Worm (Caenorhabditis elegans) whole organism, young adult: ENCODE results near the gene K04E7.1.

ENCODE experiments used
- B0019.2 ChIP-seq: fragments of 200-800 bp; sonication (Bioruptor generic); conservative IDR thresholded peaks from 2 replicates; pipeline ENCODE4 v1.3.6; 2022; ENCODE audit warnings: missing genetic modification reagents, missing genetic modification characterization, missing compliant biosample characterization
- B0035.1 ChIP-seq: sonication (generic microtip); optimal IDR thresholded peaks from 2 replicates; lab custom pipeline; 2016; ENCODE audit warnings: missing genetic modification characterization, mild to moderate bottlenecking, missing compliant biosample characterization, missing genotype, missing genetic modification reagents
- D2030.7 ChIP-seq: fragments of 200-800 bp; sonication (Bioruptor generic); IDR thresholded peaks from 2 replicates; pipeline ENCODE4 v1.3.6; 2022; ENCODE audit warnings: missing genetic modification reagents, missing genetic modification characterization, missing compliant biosample characterization
- F23B12.7 ChIP-seq: sonication (generic microtip); optimal IDR thresholded peaks from 2 replicates; lab custom pipeline; 2017; ENCODE audit warnings: missing genetic modification characterization, mild to moderate bottlenecking, missing compliant biosample characterization, antibody characterized with exemption, moderate library complexity; ENCODE audit not compliant: insufficient read depth
- F55B11.4 ChIP-seq: sonication (generic microtip); optimal IDR thresholded peaks from 2 replicates; lab custom pipeline; 2016; ENCODE audit warnings: missing compliant biosample characterization, missing genetic modification characterization, borderline replicate concordance; ENCODE audit not compliant: insufficient read depth
- F57C9.4 ChIP-seq: sonication (generic microtip); optimal IDR thresholded peaks from 2 replicates; lab custom pipeline; 2017; ENCODE audit warnings: mild to moderate bottlenecking, missing genetic modification characterization, missing compliant biosample characterization
- K11D2.4 ChIP-seq: fragments of 200-800 bp; sonication (Bioruptor generic); IDR thresholded peaks from 2 replicates; pipeline ENCODE4 v1.3.6; 2022; ENCODE audit warnings: missing genetic modification reagents, missing genetic modification characterization, missing compliant biosample characterization
- Y95B8A.8 ChIP-seq: fragments of 200-800 bp; sonication (Bioruptor generic); IDR thresholded peaks from 2 replicates; pipeline ENCODE4 v1.3.6; 2022; ENCODE audit warnings: missing genetic modification reagents, missing genetic modification characterization, missing compliant biosample characterization
- akir-1 ChIP-seq: fragments of 200-800 bp; sonication (Bioruptor generic); optimal IDR thresholded peaks from 2 replicates; lab custom pipeline; 2018; ENCODE audit warnings: mild to moderate bottlenecking, missing genetic modification characterization, moderate library complexity, missing compliant biosample characterization
- aptf-2 ChIP-seq: fragments of 200-800 bp; sonication (Bioruptor generic); conservative IDR thresholded peaks from 2 replicates; pipeline ENCODE4 v1.3.6; 2022; ENCODE audit warnings: missing genetic modification reagents, missing genetic modification characterization, missing compliant biosample characterization
- ceh-100 ChIP-seq: fragments of 200-800 bp; sonication (Bioruptor generic); IDR thresholded peaks from 2 replicates; pipeline ENCODE4 v1.3.6; 2022; ENCODE audit warnings: missing genetic modification reagents, missing genetic modification characterization, missing compliant biosample characterization
- ceh-58 ChIP-seq: fragments of 200-800 bp; sonication (Bioruptor generic); IDR thresholded peaks from 2 replicates; pipeline ENCODE4 v1.3.6; 2022; ENCODE audit warnings: missing genetic modification characterization, missing compliant biosample characterization
- die-1 ChIP-seq: sonication (generic microtip); optimal IDR thresholded peaks from 2 replicates; lab custom pipeline; 2016; ENCODE audit warnings: missing genotype, mild to moderate bottlenecking, missing genetic modification characterization, missing compliant biosample characterization
- dpff-1 ChIP-seq: sonication (generic microtip); optimal IDR thresholded peaks from 2 replicates; lab custom pipeline; 2017; ENCODE audit warnings: mild to moderate bottlenecking, missing genetic modification characterization, missing compliant biosample characterization
- dpl-1 ChIP-seq: fragments of 150-350 bp; optimal IDR thresholded peaks from 2 replicates; lab custom pipeline; 2014; ENCODE audit warnings: missing biosample characterization, missing genetic modification reagents, missing genetic modification characterization
- efl-1 ChIP-seq: fragments of 150-350 bp; optimal IDR thresholded peaks from 2 replicates; lab custom pipeline; 2014; ENCODE audit warnings: missing biosample characterization, missing genetic modification reagents, missing genetic modification characterization
- fkh-3 ChIP-seq: sonication (generic microtip); optimal IDR thresholded peaks from 2 replicates; lab custom pipeline; 2016; ENCODE audit warnings: mild to moderate bottlenecking, missing genetic modification characterization, missing compliant biosample characterization
- hmg-1.2 ChIP-seq: fragments of 200-800 bp; sonication (Bioruptor generic); IDR thresholded peaks from 2 replicates; pipeline ENCODE4 v1.3.6; 2022; ENCODE audit warnings: missing genetic modification reagents, missing genetic modification characterization, missing compliant biosample characterization
- hsf-1 ChIP-seq: fragments of 200-800 bp; sonication (Bioruptor generic); IDR thresholded peaks from 2 replicates; pipeline ENCODE4 v1.3.6; 2022; ENCODE audit warnings: missing genetic modification reagents, missing genetic modification characterization, missing compliant biosample characterization
- lin-35 ChIP-seq, 3 experiments: fragments of 150-350 bp in 2 of 3; sonication (generic microtip) in 1 of 3; optimal IDR thresholded peaks; 2 replicates each; lab custom pipeline; 2014 to 2018; ENCODE audit warnings: missing biosample characterization in 3 of 3, missing genetic modification characterization in 3 of 3, missing genetic modification reagents in 3 of 3
- lin-40 ChIP-seq: sonication (generic microtip); optimal IDR thresholded peaks from 2 replicates; lab custom pipeline; 2016; ENCODE audit warnings: missing genetic modification characterization, mild to moderate bottlenecking, missing compliant biosample characterization, missing genotype, missing genetic modification reagents
- lsl-1 ChIP-seq: fragments of 200-800 bp; sonication (Bioruptor generic); optimal IDR thresholded peaks from 2 replicates; lab custom pipeline; 2018; ENCODE audit warnings: mild to moderate bottlenecking, missing genetic modification characterization, moderate library complexity, missing compliant biosample characterization
- lsy-27 ChIP-seq: sonication (generic microtip); optimal IDR thresholded peaks from 2 replicates; lab custom pipeline; 2017; ENCODE audit warnings: missing genetic modification characterization, mild to moderate bottlenecking, missing compliant biosample characterization, antibody characterized with exemption, missing genotype, borderline replicate concordance; ENCODE audit not compliant: insufficient read depth
- madf-8 ChIP-seq: fragments of 200-800 bp; sonication (Bioruptor generic); conservative IDR thresholded peaks from 2 replicates; pipeline ENCODE4 v1.3.6; 2022; ENCODE audit warnings: missing genetic modification reagents, missing genetic modification characterization, missing compliant biosample characterization
- mel-28 ChIP-seq: sonication (generic microtip); optimal IDR thresholded peaks from 2 replicates; lab custom pipeline; 2016; ENCODE audit warnings: borderline replicate concordance, mild to moderate bottlenecking, missing genetic modification characterization, missing compliant biosample characterization
- mxl-1 ChIP-seq: sonication (generic microtip); optimal IDR thresholded peaks from 2 replicates; lab custom pipeline; 2016; ENCODE audit warnings: missing genetic modification characterization, missing compliant biosample characterization
- nhr-120 ChIP-seq: fragments of 200-800 bp; sonication (Bioruptor generic); IDR thresholded peaks from 2 replicates; pipeline ENCODE4 v1.3.6; 2022; ENCODE audit warnings: missing genetic modification characterization, missing compliant biosample characterization
- rcor-1 ChIP-seq: fragments of 200-800 bp; sonication (Bioruptor generic); IDR thresholded peaks from 2 replicates; pipeline ENCODE4 v1.3.6; 2022; ENCODE audit warnings: missing genetic modification reagents, missing genetic modification characterization, missing compliant biosample characterization
- rpc-1 ChIP-seq, 2 experiments: fragments of 150-350 bp in 1 of 2; sonication (generic microtip) in 1 of 2; optimal IDR thresholded peaks; 2 replicates each; lab custom pipeline; 2014 to 2018; ENCODE audit warnings: missing biosample characterization in 1 of 2, missing genetic modification characterization in 1 of 2, missing genetic modification reagents in 1 of 2, missing genotype in 1 of 2
- snpc-3.4 ChIP-seq: sonication (generic microtip); optimal IDR thresholded peaks from 2 replicates; lab custom pipeline; 2017; ENCODE audit warnings: missing genetic modification characterization, mild to moderate bottlenecking, missing compliant biosample characterization, antibody characterized with exemption, moderate library complexity, missing genotype, missing genetic modification reagents
- sptf-2 ChIP-seq: fragments of 200-800 bp; sonication (Bioruptor generic); optimal IDR thresholded peaks from 2 replicates; lab custom pipeline; 2018; ENCODE audit warnings: mild to moderate bottlenecking, missing genetic modification characterization, missing compliant biosample characterization
- tbp1 ChIP-seq: fragments of 200-800 bp; sonication (Bioruptor generic); optimal IDR thresholded peaks from 2 replicates; lab custom pipeline; 2018; ENCODE audit warnings: mild to moderate bottlenecking, missing genetic modification characterization, missing compliant biosample characterization
- tlf-1 ChIP-seq: fragments of 200-800 bp; sonication (Bioruptor generic); optimal IDR thresholded peaks from 2 replicates; lab custom pipeline; 2018; ENCODE audit warnings: mild to moderate bottlenecking, missing genetic modification characterization, missing compliant biosample characterization
- ztf-25 ChIP-seq: fragments of 200-800 bp; sonication (Bioruptor generic); IDR thresholded peaks from 2 replicates; pipeline ENCODE4 v1.3.6; 2022; ENCODE audit warnings: missing genetic modification reagents, missing genetic modification characterization, missing compliant biosample characterization
- ztf-3 ChIP-seq: fragments of 200-800 bp; sonication (Bioruptor generic); optimal IDR thresholded peaks from 2 replicates; lab custom pipeline; 2018; ENCODE audit warnings: mild to moderate bottlenecking, missing genetic modification characterization, missing compliant biosample characterization
- ztf-6 ChIP-seq: fragments of 200-800 bp; sonication (Bioruptor generic); IDR thresholded peaks from 2 replicates; pipeline ENCODE4 v1.3.6; 2022; ENCODE audit warnings: missing genetic modification reagents, missing genetic modification characterization, missing compliant biosample characterization

K04E7.1 gene

ce11 chrX:6473698-6474314 is 12.0 kb downstream of the K04E7.1 start, which contains the start of the genes C15B12.4 and C15B12.8:
Gene C15B12.4 (minus strand): TSS chrX:6473748.
Gene C15B12.8 (plus strand): TSS chrX:6474264.
- TF ChIP-seq lin-35 (GFP tag; optimal IDR thresholded peaks at IDR 0.05; lab: Kevin White, UChicago), result no peak
- TF ChIP-seq snpc-3.4 (tag; lab: Kevin White, UChicago), result no peak
- no peak for TF ChIP-seq K11D2.4
- TF ChIP-seq lin-40, result no peak
- no peak for TF ChIP-seq dpl-1 (GFP tag; lab: Kevin White, UChicago)
- no peak for TF ChIP-seq F57C9.4 (tag; lab: Kevin White, UChicago)
- TF ChIP-seq rcor-1 (GFP tag; lab: Robert Waterston, UW), result no peak
- TF ChIP-seq ztf-25, result no peak
- TF ChIP-seq efl-1 (GFP tag; lab: Kevin White, UChicago), result no peak
- no peak for TF ChIP-seq fkh-3
- no peak for TF ChIP-seq lsl-1 (GFP tag; lab: Kevin White, UChicago)
- no peak for TF ChIP-seq B0035.1 (tag; lab: Kevin White, UChicago)
- TF ChIP-seq hsf-1, result no peak
- TF ChIP-seq die-1, result no peak
- no peak for TF ChIP-seq hmg-1.2 (GFP tag; lab: Robert Waterston, UW)
- TF ChIP-seq aptf-2 (GFP tag; lab: Robert Waterston, UW), result no peak
- TF ChIP-seq D2030.7 (GFP tag; lab: Robert Waterston, UW), result no peak
- no peak for TF ChIP-seq F23B12.7 (tag; lab: Kevin White, UChicago)
- TF ChIP-seq lsy-27 (tag; lab: Kevin White, UChicago), result no peak
- TF ChIP-seq rpc-1 (optimal IDR thresholded peaks at IDR 0.05; lab: Kevin White, UChicago), result no peak
- TF ChIP-seq rpc-1 (tag; optimal IDR thresholded peaks at IDR 0.05; lab: Kevin White, UChicago), result no peak

DNA sequence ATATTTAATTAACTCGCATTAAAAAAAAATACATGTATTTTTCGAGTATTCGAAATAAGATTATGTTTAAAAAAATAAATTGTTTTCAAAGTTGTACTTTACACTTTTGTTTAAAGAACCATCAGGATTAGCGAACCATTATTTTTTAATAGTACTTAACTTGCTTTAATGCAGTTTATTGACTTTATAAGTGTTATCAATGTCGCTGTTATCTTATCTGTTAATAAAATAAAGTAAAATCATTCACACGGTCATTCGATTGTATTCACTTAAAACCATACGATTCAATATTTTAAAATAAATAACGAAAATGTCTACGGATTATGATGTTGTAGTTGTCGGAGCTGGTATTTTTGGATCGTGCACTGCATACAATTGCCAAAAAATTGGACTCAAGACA is 14.7 kb downstream of the K04E7.1 start, which contains the start of gene C15B12.1:
Gene C15B12.1 (plus strand): TSS at position 271 of the 400 bp plus-strand sequence.
- TF ChIP-seq ztf-3 (GFP tag; lab: Kevin White, UChicago) (no peak), Y95B8A.8 (GFP tag; lab: Robert Waterston, UW) (no peak)

DNA sequence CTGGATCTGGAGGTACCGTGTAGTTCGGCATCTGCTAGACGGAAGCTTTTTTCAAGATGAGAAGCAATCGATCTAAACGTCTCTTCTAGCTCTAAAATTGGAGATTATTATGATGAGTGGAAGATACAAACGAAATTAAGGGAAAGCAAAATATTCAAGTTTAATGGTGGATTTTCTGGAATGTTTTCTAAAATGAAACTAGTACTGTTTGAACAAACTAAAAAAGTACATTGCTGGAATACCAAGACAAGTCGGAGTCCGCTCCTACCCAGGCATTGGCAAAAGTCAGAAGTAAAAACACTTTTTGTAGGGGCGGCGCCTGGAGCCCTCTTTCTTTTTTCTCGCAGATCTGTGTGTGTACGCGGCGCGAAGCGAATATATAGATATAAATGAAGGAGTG is 23.0 kb downstream of the K04E7.1 start, which contains the start of gene gar-1:
Gene gar-1 (minus strand): TSS at position 101 of the 400 bp plus-strand sequence.
- TF ChIP-seq mxl-1 (tag; lab: Kevin White, UChicago), result no peak
- TF ChIP-seq akir-1 (GFP tag; lab: Kevin White, UChicago), result no peak
- no peak for TF ChIP-seq mel-28
- no peak for TF ChIP-seq aptf-2 (GFP tag; lab: Robert Waterston, UW)
- TF ChIP-seq ztf-6 (GFP tag; lab: Robert Waterston, UW), result no peak
- TF ChIP-seq dpff-1 (tag; lab: Kevin White, UChicago), result no peak
- no peak for TF ChIP-seq tbp1 (GFP tag; lab: Kevin White, UChicago)

DNA sequence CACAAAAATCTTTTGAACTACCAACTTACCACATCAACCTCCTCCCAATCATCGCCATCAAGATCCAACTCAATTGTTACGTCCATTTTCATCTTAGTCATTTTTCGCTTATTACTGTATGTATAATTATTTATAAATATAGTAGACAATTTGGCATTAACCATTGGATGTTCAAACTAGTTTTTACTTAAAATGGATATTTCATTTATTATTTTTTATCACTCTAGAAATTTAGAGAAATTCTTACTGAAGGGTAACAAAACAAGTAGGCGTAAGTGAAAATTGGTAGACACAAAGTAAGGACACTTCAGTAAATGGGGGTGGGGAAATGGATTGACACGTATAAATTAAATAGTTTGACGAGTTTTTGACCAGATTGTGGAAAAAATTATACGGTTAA is 37.9 kb downstream of the K04E7.1 start, which contains the start of gene actl-1:
Gene actl-1 (minus strand): TSS at position 101 of the 400 bp plus-strand sequence.
- TF ChIP-seq D2030.7 (GFP tag; lab: Robert Waterston, UW) (no peak), nhr-120 (GFP tag; lab: Robert Waterston, UW) (no peak), tlf-1 (GFP tag; lab: Kevin White, UChicago) (no peak), dpff-1 (tag; lab: Kevin White, UChicago) (no peak), F55B11.4 (tag; lab: Kevin White, UChicago) (no peak), B0019.2 (GFP tag; lab: Robert Waterston, UW) (no peak), ceh-100 (GFP tag; lab: Robert Waterston, UW) (no peak), madf-8 (GFP tag; lab: Robert Waterston, UW) (no peak), ceh-58 (no peak), sptf-2 (no peak)
